Worm (Caenorhabditis elegans) whole organism, young adult: Measurements from ENCODE around the gene Y105C5B.8.

Experiments used
- F37B4.10 ChIP-seq: fragments of 200-800 bp; sonication (Bioruptor generic); IDR thresholded peaks from 2 replicates; pipeline ENCODE4 v1.3.6; 2022; ENCODE audit warnings: missing genetic modification characterization, missing compliant biosample characterization
- bed-2 ChIP-seq: fragments of 200-800 bp; sonication (Bioruptor generic); IDR thresholded peaks from 2 replicates; pipeline ENCODE4 v1.3.6; 2022; ENCODE audit warnings: missing genetic modification reagents, missing genetic modification characterization, missing compliant biosample characterization

- TF ChIP-seq bed-2 (GFP tag; lab: Robert Waterston, UW) (no peak), F37B4.10 (no peak)
Measured at ce11 chrIV:15931176-15931575, 4.5 kb upstream of the Y105C5B.8 start.
